Worm (Caenorhabditis elegans) whole organism, early embryonic: ENCODE results near the gene fbxb-48.

Experiments used
- B0310.2 ChIP-seq: sonication (generic microtip); optimal IDR thresholded peaks from 2 replicates; lab custom pipeline; 2016; ENCODE audit warnings: mild to moderate bottlenecking, missing genetic modification characterization, missing compliant biosample characterization
- F13C5.2 ChIP-seq: sonication (generic microtip); optimal IDR thresholded peaks from 2 replicates; lab custom pipeline; 2017; ENCODE audit warnings: mild to moderate bottlenecking, missing genetic modification characterization, inconsistent platforms, missing compliant biosample characterization
- aly-1 ChIP-seq: sonication (generic microtip); optimal IDR thresholded peaks from 2 replicates; lab custom pipeline; 2016; ENCODE audit warnings: missing genetic modification characterization, missing compliant biosample characterization
- ama-1 ChIP-seq: fragments of 150-350 bp; optimal IDR thresholded peaks from 2 replicates; lab custom pipeline; 2014
- ceh-13 ChIP-seq: fragments of 200-800 bp; sonication (Bioruptor generic); optimal IDR thresholded peaks from 2 replicates; lab custom pipeline; 2018; ENCODE audit warnings: mild to moderate bottlenecking, missing genetic modification characterization, missing compliant biosample characterization
- ceh-36 ChIP-seq: sonication (generic microtip); optimal IDR thresholded peaks from 2 replicates; lab custom pipeline; 2016; ENCODE audit warnings: missing genetic modification characterization, inconsistent platforms, missing compliant biosample characterization
- ets-7 ChIP-seq: sonication (generic microtip); optimal IDR thresholded peaks from 2 replicates; lab custom pipeline; 2016; ENCODE audit warnings: missing genotype, missing genetic modification characterization, missing compliant biosample characterization
- flt-1 ChIP-seq: fragments of 200-800 bp; sonication (Bioruptor generic); IDR thresholded peaks from 2 replicates; pipeline ENCODE4 v1.3.6; 2022; ENCODE audit warnings: missing genetic modification characterization, missing compliant biosample characterization
- hmbx-1 ChIP-seq: sonication (generic microtip); optimal IDR thresholded peaks from 2 replicates; lab custom pipeline; 2016; ENCODE audit warnings: mild to moderate bottlenecking, missing genetic modification characterization, missing compliant biosample characterization
- hmg-4 ChIP-seq: fragments of 200-800 bp; sonication (Bioruptor generic); optimal IDR thresholded peaks from 2 replicates; lab custom pipeline; 2018; ENCODE audit warnings: mild to moderate bottlenecking, missing genetic modification characterization, missing compliant biosample characterization
- hnd-1 ChIP-seq: sonication (generic microtip); optimal IDR thresholded peaks from 2 replicates; lab custom pipeline; 2016; ENCODE audit warnings: missing genetic modification characterization, missing compliant biosample characterization
- pes-1 ChIP-seq: fragments of 200-800 bp; sonication (Bioruptor generic); IDR thresholded peaks from 2 replicates; pipeline ENCODE4 v1.3.6; 2022; ENCODE audit warnings: missing genetic modification reagents, missing genetic modification characterization, missing compliant biosample characterization
- scrt-1 ChIP-seq: fragments of 200-800 bp; sonication (Bioruptor generic); IDR thresholded peaks from 2 replicates; pipeline ENCODE4 v1.3.6; 2022; ENCODE audit warnings: missing genetic modification characterization, missing compliant biosample characterization
- sea-1 ChIP-seq: fragments of 200-800 bp; sonication (Bioruptor generic); conservative IDR thresholded peaks from 2 replicates; pipeline ENCODE4 v1.3.6; 2022; ENCODE audit warnings: missing genetic modification characterization, missing compliant biosample characterization
- tbx-11 ChIP-seq: fragments of 200-800 bp; sonication (Bioruptor generic); IDR thresholded peaks from 2 replicates; pipeline ENCODE4 v1.3.6; 2022; ENCODE audit warnings: missing genetic modification characterization, missing compliant biosample characterization
- tbx-37 ChIP-seq: fragments of 200-800 bp; sonication (Bioruptor generic); conservative IDR thresholded peaks from 2 replicates; pipeline ENCODE4 v1.3.6; 2022; ENCODE audit warnings: missing genetic modification reagents, missing genetic modification characterization, missing compliant biosample characterization
- tra-4 ChIP-seq: sonication (generic microtip); optimal IDR thresholded peaks from 2 replicates; lab custom pipeline; 2017; ENCODE audit warnings: missing genetic modification characterization, missing compliant biosample characterization

The fbxb-48 gene

DNA sequence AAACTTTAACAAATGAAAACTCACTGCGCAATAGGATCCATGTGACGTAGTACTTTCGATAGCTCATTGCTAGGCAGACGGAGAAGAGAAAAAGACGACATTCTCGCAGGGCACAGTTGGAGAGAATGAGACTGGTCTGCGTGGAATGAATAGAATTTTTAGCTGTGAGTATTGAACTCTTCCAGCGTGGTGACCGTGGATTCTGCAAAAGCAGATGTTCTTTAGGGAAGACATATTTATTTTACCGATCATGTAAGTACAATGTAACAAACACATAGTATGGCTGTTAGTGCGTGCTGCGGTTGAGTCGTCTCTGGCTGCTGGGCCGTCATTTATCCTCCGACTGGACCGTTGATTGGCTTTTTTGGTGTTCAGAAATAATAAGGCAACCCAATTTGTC is 33.9 kb upstream of the fbxb-48 start, which contains the start of gene F36H5.9:
TSS of gene F36H5.9 (minus strand) at position 101 of the 400 bp plus-strand sequence.
- TF ChIP-seq F13C5.2 (tag; lab: Kevin White, UChicago) (no peak), sea-1 (GFP tag; lab: Robert Waterston, UW) (no peak), ceh-36 (no peak), pes-1 (GFP tag; lab: Robert Waterston, UW) (no peak), flt-1 (GFP tag; lab: Robert Waterston, UW) (no peak), scrt-1 (no peak), hmg-4 (GFP tag; lab: Kevin White, UChicago) (no peak), hnd-1 (tag; lab: Kevin White, UChicago) (no peak), tra-4 (tag; lab: Kevin White, UChicago) (no peak), ets-7 (tag; lab: Kevin White, UChicago) (no peak), tbx-37 (GFP tag; lab: Robert Waterston, UW) (no peak), hmbx-1 (tag; lab: Kevin White, UChicago) (no peak), ama-1 (no peak), B0310.2 (tag; lab: Kevin White, UChicago) (no peak), aly-1 (tag; lab: Kevin White, UChicago) (no peak)

ce11 chrII:1750413-1750812 is 31.4 kb upstream of the fbxb-48 start, which contains the start of the genes F36H5.13 and F36H5.8:
Gene F36H5.13, minus strand, starts transcription at chrII:1750513.
Gene F36H5.8, minus strand, starts transcription at chrII:1750686.
- no peak for TF ChIP-seq hnd-1 (tag; lab: Kevin White, UChicago)
- no peak for TF ChIP-seq flt-1 (GFP tag; lab: Robert Waterston, UW)
- no peak for TF ChIP-seq aly-1 (tag; lab: Kevin White, UChicago)
- no peak for TF ChIP-seq ama-1
- no peak for TF ChIP-seq F13C5.2 (tag; lab: Kevin White, UChicago)
- no peak for TF ChIP-seq tbx-37 (GFP tag; lab: Robert Waterston, UW)
- no peak for TF ChIP-seq tra-4 (tag; lab: Kevin White, UChicago)
- TF ChIP-seq hmbx-1 (tag; lab: Kevin White, UChicago) = no peak
- no peak for TF ChIP-seq ceh-13 (GFP tag; lab: Kevin White, UChicago)
- TF ChIP-seq sea-1 (GFP tag; lab: Robert Waterston, UW) = no peak
- no peak for TF ChIP-seq ceh-36
- TF ChIP-seq pes-1 (GFP tag; lab: Robert Waterston, UW) = no peak
- no peak for TF ChIP-seq hmg-4 (GFP tag; lab: Kevin White, UChicago)
- no peak for TF ChIP-seq B0310.2 (tag; lab: Kevin White, UChicago)
- TF ChIP-seq scrt-1 = no peak

DNA sequence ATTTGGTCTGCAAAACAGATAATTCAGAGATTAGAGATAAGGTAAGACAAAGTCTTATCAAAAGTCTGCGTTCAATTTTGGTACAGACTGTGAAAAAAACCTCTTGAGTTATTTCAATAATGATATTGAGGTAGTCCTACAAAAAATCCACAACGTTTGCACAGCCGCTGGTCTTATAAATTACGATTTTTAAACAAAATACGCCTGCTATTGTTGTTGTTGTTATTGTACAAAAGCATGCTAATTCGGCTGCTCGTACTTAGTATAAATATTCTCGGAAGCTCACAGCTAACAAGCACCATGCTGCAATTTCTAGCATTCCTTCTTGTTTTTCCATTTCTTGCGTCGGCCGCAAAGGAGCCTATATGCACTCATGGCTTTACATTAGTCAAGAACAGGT is 25.1 kb upstream of the fbxb-48 start, which contains the start of gene clec-19:
TSS of gene clec-19 (plus strand) at position 301 of the 400 bp plus-strand sequence.
- TF ChIP-seq F13C5.2 (tag; lab: Kevin White, UChicago) (no peak), tbx-37 (GFP tag; lab: Robert Waterston, UW) (no peak), scrt-1 (no peak), ceh-13 (GFP tag; lab: Kevin White, UChicago) (no peak), tbx-11 (GFP tag; lab: Robert Waterston, UW) (no peak), aly-1 (tag; lab: Kevin White, UChicago) (no peak), B0310.2 (tag; lab: Kevin White, UChicago) (no peak), ama-1 (no peak), hmg-4 (GFP tag; lab: Kevin White, UChicago) (no peak), flt-1 (GFP tag; lab: Robert Waterston, UW) (no peak), hnd-1 (tag; lab: Kevin White, UChicago) (no peak), ceh-36 (no peak), hmbx-1 (tag; lab: Kevin White, UChicago) (no peak), ets-7 (tag; lab: Kevin White, UChicago) (no peak), pes-1 (GFP tag; lab: Robert Waterston, UW) (no peak), tra-4 (tag; lab: Kevin White, UChicago) (no peak), sea-1 (GFP tag; lab: Robert Waterston, UW) (no peak)

DNA sequence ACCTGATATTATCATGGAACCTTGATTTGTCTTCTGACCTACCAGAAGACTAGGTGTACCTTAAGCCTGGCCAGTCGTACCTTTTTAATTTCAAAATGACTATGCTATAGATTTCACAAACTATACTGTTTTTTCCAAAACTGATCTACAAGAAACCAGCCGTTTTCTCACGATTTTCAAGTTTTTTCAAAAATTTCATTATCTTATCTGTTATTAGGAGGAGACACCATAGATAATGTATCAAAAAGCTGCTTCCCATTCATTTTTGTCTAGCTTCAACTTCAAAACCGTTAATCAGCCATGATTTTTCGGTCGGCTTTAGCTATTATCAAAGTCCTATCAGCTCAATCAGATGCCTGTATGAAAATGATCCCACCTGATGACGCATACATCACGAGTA is 23.5 kb upstream of the fbxb-48 start, which contains the start of gene F36H5.12:
TSS of gene F36H5.12 (plus strand) at position 301 of the 400 bp plus-strand sequence.
- TF ChIP-seq ama-1 = no peak
- TF ChIP-seq scrt-1 = no peak
- no peak for TF ChIP-seq tbx-37 (GFP tag; lab: Robert Waterston, UW)
- no peak for TF ChIP-seq pes-1 (GFP tag; lab: Robert Waterston, UW)
- TF ChIP-seq ceh-13 (GFP tag; lab: Kevin White, UChicago) = no peak
- TF ChIP-seq ets-7 (tag; lab: Kevin White, UChicago) = no peak
- TF ChIP-seq B0310.2 (tag; lab: Kevin White, UChicago) = no peak
- TF ChIP-seq aly-1 (tag; lab: Kevin White, UChicago) = no peak
- TF ChIP-seq hnd-1 (tag; lab: Kevin White, UChicago) = no peak
- no peak for TF ChIP-seq tra-4 (tag; lab: Kevin White, UChicago)
- TF ChIP-seq hmg-4 (GFP tag; lab: Kevin White, UChicago) = no peak
- no peak for TF ChIP-seq tbx-11 (GFP tag; lab: Robert Waterston, UW)
- TF ChIP-seq F13C5.2 (tag; lab: Kevin White, UChicago) = no peak
- TF ChIP-seq flt-1 (GFP tag; lab: Robert Waterston, UW) = no peak
- no peak for TF ChIP-seq sea-1 (GFP tag; lab: Robert Waterston, UW)
- TF ChIP-seq hmbx-1 (tag; lab: Kevin White, UChicago) = no peak
- TF ChIP-seq ceh-36 = no peak

- TF ChIP-seq F13C5.2 (tag; lab: Kevin White, UChicago) (no peak), hnd-1 (tag; lab: Kevin White, UChicago) (no peak), ceh-36 (no peak), hmbx-1 (tag; lab: Kevin White, UChicago) (no peak), hmg-4 (GFP tag; lab: Kevin White, UChicago) (no peak)
These were observed 22.2 kb upstream of the fbxb-48 start, which contains the start of gene K07G6.1 for ce11 chrII:1741248-1741647. Gene K07G6.1, plus strand, starts transcription at chrII:1741548.

- TF ChIP-seq ets-7 (tag; lab: Kevin White, UChicago) = no peak
- no peak for TF ChIP-seq ceh-36
- TF ChIP-seq tbx-37 (GFP tag; lab: Robert Waterston, UW) = no peak
- TF ChIP-seq tra-4 (tag; lab: Kevin White, UChicago) = no peak
- no peak for TF ChIP-seq scrt-1
- TF ChIP-seq aly-1 (tag; lab: Kevin White, UChicago) = no peak
- TF ChIP-seq F13C5.2 (tag; lab: Kevin White, UChicago) = no peak
- TF ChIP-seq hmg-4 (GFP tag; lab: Kevin White, UChicago) = no peak
- no peak for TF ChIP-seq ama-1
- TF ChIP-seq ceh-13 (GFP tag; lab: Kevin White, UChicago) = no peak
- TF ChIP-seq B0310.2 (tag; lab: Kevin White, UChicago) = no peak
- TF ChIP-seq pes-1 (GFP tag; lab: Robert Waterston, UW) = no peak
- no peak for TF ChIP-seq hmbx-1 (tag; lab: Kevin White, UChicago)
- TF ChIP-seq flt-1 (GFP tag; lab: Robert Waterston, UW) = no peak
- no peak for TF ChIP-seq hnd-1 (tag; lab: Kevin White, UChicago)
- TF ChIP-seq tbx-11 (GFP tag; lab: Robert Waterston, UW) = no peak
- TF ChIP-seq sea-1 (GFP tag; lab: Robert Waterston, UW) = no peak
These were observed 19.8 kb upstream of the fbxb-48 start, which contains the start of the genes irld-9 and irld-33 for ce11 chrII:1738844-1739243. Gene irld-9, minus strand, starts transcription at chrII:1738944. Gene irld-33, plus strand, starts transcription at chrII:1739052.
